Worm (Caenorhabditis elegans) whole organism, L2 larva: ENCODE results near the gene ttr-17.

ENCODE experiments used
- C34F6.9 ChIP-seq: fragments of 150-350 bp; optimal IDR thresholded peaks from 2 replicates; lab custom pipeline; 2014; ENCODE audit warnings: missing biosample characterization, missing genetic modification characterization
- F13H6.1 ChIP-seq: sonication (generic microtip); optimal IDR thresholded peaks from 2 replicates; lab custom pipeline; 2016; ENCODE audit warnings: missing genetic modification characterization, missing compliant biosample characterization
- Y55F3AM.14 ChIP-seq: fragments of 200-800 bp; sonication (Bioruptor generic); optimal IDR thresholded peaks from 2 replicates; lab custom pipeline; 2018; ENCODE audit warnings: mild to moderate bottlenecking, missing genetic modification characterization, missing compliant biosample characterization
- ZK546.5 ChIP-seq: sonication (generic microtip); optimal IDR thresholded peaks from 2 replicates; lab custom pipeline; 2017; ENCODE audit warnings: missing biosample characterization, missing genetic modification characterization
- alr-1 ChIP-seq: fragments of 150-350 bp; optimal IDR thresholded peaks from 2 replicates; lab custom pipeline; 2014; ENCODE audit warnings: missing biosample characterization, missing genetic modification characterization
- ama-1 ChIP-seq: fragments of 150-350 bp; optimal IDR thresholded peaks from 2 replicates; lab custom pipeline; 2018; ENCODE audit warnings: inconsistent platforms
- blmp-1 ChIP-seq: sonication (generic microtip); optimal IDR thresholded peaks from 2 replicates; lab custom pipeline; 2017; ENCODE audit warnings: missing genetic modification characterization, mild to moderate bottlenecking, missing compliant biosample characterization, antibody characterized with exemption, moderate library complexity; ENCODE audit not compliant: insufficient read depth
- ceh-82 ChIP-seq: fragments of 150-350 bp; optimal IDR thresholded peaks from 2 replicates; lab custom pipeline; 2014; ENCODE audit warnings: missing biosample characterization, missing genetic modification characterization
- crh-2 ChIP-seq: sonication (generic microtip); optimal IDR thresholded peaks from 2 replicates; lab custom pipeline; 2017; ENCODE audit warnings: missing biosample characterization, missing genetic modification characterization
- dmd-4 ChIP-seq: sonication (generic microtip); optimal IDR thresholded peaks from 2 replicates; lab custom pipeline; 2017; ENCODE audit warnings: missing biosample characterization, missing genetic modification characterization
- egl-27 ChIP-seq: sonication (generic microtip); optimal IDR thresholded peaks from 3 replicates; lab custom pipeline; 2017; ENCODE audit warnings: missing biosample characterization, missing genetic modification reagents, missing genetic modification characterization
- elt-1 ChIP-seq: fragments of 150-350 bp; optimal IDR thresholded peaks from 2 replicates; lab custom pipeline; 2014; ENCODE audit warnings: missing biosample characterization, missing genetic modification characterization
- elt-3 ChIP-seq: sonication (generic microtip); optimal IDR thresholded peaks from 2 replicates; lab custom pipeline; 2017; ENCODE audit warnings: missing biosample characterization, missing genetic modification characterization
- fos-1 ChIP-seq: fragments of 150-350 bp; optimal IDR thresholded peaks from 2 replicates; lab custom pipeline; 2014; ENCODE audit warnings: missing biosample characterization, missing genetic modification characterization
- gmeb-1 ChIP-seq: fragments of 150-350 bp; optimal IDR thresholded peaks from 2 replicates; lab custom pipeline; 2014; ENCODE audit warnings: missing biosample characterization, missing genetic modification characterization
- lin-13 ChIP-seq: fragments of 150-350 bp; optimal IDR thresholded peaks from 2 replicates; lab custom pipeline; 2014; ENCODE audit warnings: missing biosample characterization, missing genetic modification reagents, missing genetic modification characterization
- lin-39 ChIP-seq: fragments of 150-350 bp; optimal IDR thresholded peaks from 2 replicates; lab custom pipeline; 2014; ENCODE audit warnings: missing biosample characterization, missing genetic modification reagents, missing genetic modification characterization
- lsy-2 ChIP-seq, 2 experiments: fragments of 150-350 bp in 1 of 2; sonication (generic microtip) in 1 of 2; optimal IDR thresholded peaks; 2 replicates each; lab custom pipeline; 2014 to 2017; ENCODE audit warnings: missing biosample characterization in 2 of 2, missing genetic modification characterization in 2 of 2
- mab-5 ChIP-seq: fragments of 150-350 bp; optimal IDR thresholded peaks from 2 replicates; lab custom pipeline; 2014; ENCODE audit warnings: missing biosample characterization, missing genetic modification characterization
- mdl-1 ChIP-seq, 2 experiments: fragments of 150-350 bp in 1 of 2; sonication (generic microtip) in 1 of 2; optimal IDR thresholded peaks; 2 replicates each; lab custom pipeline; 2017; ENCODE audit warnings: missing biosample characterization in 2 of 2, missing genetic modification characterization in 2 of 2
- nhr-10 ChIP-seq: sonication (generic microtip); optimal IDR thresholded peaks from 2 replicates; lab custom pipeline; 2017; ENCODE audit warnings: missing biosample characterization, missing genetic modification characterization
- nhr-11 ChIP-seq: fragments of 150-350 bp; optimal IDR thresholded peaks from 2 replicates; lab custom pipeline; 2014; ENCODE audit warnings: missing biosample characterization, missing genetic modification characterization
- nhr-12 ChIP-seq: fragments of 150-350 bp; optimal IDR thresholded peaks from 2 replicates; lab custom pipeline; 2014; ENCODE audit warnings: missing biosample characterization, missing genetic modification characterization
- nhr-129 ChIP-seq: fragments of 150-350 bp; optimal IDR thresholded peaks from 2 replicates; lab custom pipeline; 2014; ENCODE audit warnings: missing biosample characterization, missing genetic modification characterization
- nhr-21 ChIP-seq: fragments of 150-350 bp; optimal IDR thresholded peaks from 2 replicates; lab custom pipeline; 2014; ENCODE audit warnings: missing biosample characterization, missing genetic modification characterization
- nhr-23 ChIP-seq: fragments of 150-350 bp; optimal IDR thresholded peaks from 2 replicates; lab custom pipeline; 2014; ENCODE audit warnings: missing biosample characterization, missing genetic modification reagents, missing genetic modification characterization
- nhr-237 ChIP-seq: fragments of 150-350 bp; optimal IDR thresholded peaks from 2 replicates; lab custom pipeline; 2014; ENCODE audit warnings: missing biosample characterization, missing genetic modification characterization
- nhr-77 ChIP-seq: fragments of 150-350 bp; optimal IDR thresholded peaks from 2 replicates; lab custom pipeline; 2014; ENCODE audit warnings: missing biosample characterization, missing genetic modification characterization
- sma-3 ChIP-seq: sonication (generic microtip); optimal IDR thresholded peaks from 2 replicates; lab custom pipeline; 2016; ENCODE audit warnings: missing genetic modification reagents, missing genetic modification characterization, missing compliant biosample characterization
- unc-39 ChIP-seq: fragments of 150-350 bp; optimal IDR thresholded peaks from 2 replicates; lab custom pipeline; 2014; ENCODE audit warnings: missing biosample characterization, missing genetic modification characterization
- unc-55 ChIP-seq: fragments of 150-350 bp; sonication (generic microtip); optimal IDR thresholded peaks from 3 replicates; lab custom pipeline; 2014; ENCODE audit warnings: missing biosample characterization, missing genetic modification reagents, missing genetic modification characterization
- unc-62 ChIP-seq: fragments of 150-350 bp; optimal IDR thresholded peaks from 2 replicates; lab custom pipeline; 2014; ENCODE audit warnings: missing biosample characterization, missing genetic modification reagents, missing genetic modification characterization
- zag-1 ChIP-seq: fragments of 150-350 bp; optimal IDR thresholded peaks from 2 replicates; lab custom pipeline; 2014; ENCODE audit warnings: missing biosample characterization, missing genetic modification characterization
- ztf-11 ChIP-seq: sonication (generic microtip); optimal IDR thresholded peaks from 2 replicates; lab custom pipeline; 2017; ENCODE audit warnings: missing biosample characterization, missing genetic modification characterization
- ztf-4 ChIP-seq: fragments of 150-350 bp; optimal IDR thresholded peaks from 2 replicates; lab custom pipeline; 2014; ENCODE audit warnings: missing biosample characterization, missing genetic modification characterization

ttr-17 gene

DNA sequence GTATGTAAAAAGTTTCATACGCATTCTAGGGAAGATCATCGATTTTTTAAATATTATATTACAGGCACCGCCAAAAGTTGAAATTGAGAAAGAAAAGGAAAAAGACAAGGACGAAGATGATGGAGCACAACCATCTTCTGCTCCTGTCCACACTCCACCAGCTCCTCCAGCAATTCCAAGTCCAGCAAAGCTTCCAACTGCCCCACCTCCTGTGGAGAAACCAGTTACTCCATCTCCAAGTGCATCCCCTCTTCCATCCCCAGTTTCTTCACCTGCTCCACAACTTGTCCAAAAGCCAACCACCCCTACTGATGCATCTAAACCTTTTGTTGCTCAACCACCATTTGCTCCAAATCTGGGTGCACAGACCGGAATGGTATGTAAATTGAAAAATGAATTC lies 14.9 kb downstream of the ttr-17 start:
- TF ChIP-seq egl-27 (tag; lab: Kevin White, UChicago): no peak

DNA sequence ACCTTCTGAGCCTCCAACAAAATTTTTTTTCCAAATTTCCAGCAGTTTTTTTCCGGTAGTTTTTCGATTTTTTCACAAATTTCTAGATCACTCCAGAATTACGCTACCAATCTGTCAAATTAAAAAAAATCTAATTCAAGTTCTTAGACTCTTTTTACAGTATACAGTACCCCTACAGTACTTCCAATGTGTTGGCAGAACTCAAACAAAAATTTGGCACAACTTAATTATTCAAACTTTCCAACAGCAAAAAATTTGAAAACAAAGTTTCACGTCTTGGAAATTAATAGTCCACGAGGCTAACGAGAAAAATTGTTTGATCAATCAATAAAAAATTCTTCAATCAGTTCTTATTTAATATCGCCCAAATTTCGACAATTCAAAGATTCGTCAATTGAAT lies 17.0 kb downstream of the ttr-17 start, which contains the start of gene F36H1.3:
Gene F36H1.3 (plus strand): TSS at position 323 of the 400 bp plus-strand sequence.
- TF ChIP-seq crh-2 (tag; lab: Kevin White, UChicago) (no peak), ztf-4 (tag; lab: Kevin White, UChicago) (no peak)

DNA sequence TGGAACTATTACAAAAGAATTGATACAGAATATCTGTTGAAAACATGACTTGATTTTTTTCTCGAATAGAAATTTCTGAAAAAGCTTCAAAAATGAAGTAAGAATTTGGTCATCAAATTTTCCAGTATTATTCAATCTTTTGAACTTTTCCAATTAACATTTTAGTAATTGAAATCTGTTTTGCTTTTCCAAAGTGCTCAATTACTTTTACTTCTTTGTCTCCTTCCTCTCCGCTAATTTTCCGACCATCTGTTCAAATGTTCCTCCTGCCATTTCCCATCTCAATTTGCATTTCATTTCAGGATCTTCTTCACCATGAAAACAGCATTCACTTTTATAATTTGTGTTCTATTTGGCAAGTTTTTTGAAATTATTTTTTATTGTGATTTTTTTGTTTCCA lies 18.0 kb downstream of the ttr-17 start, which contains the start of gene F36H1.11:
Gene F36H1.11 (plus strand): TSS at position 301 of the 400 bp plus-strand sequence.
- TF ChIP-seq nhr-12 (tag; lab: Kevin White, UChicago) (no peak), unc-39 (no peak), crh-2 (tag; lab: Kevin White, UChicago) (no peak), blmp-1 (no peak), ztf-11 (tag; lab: Kevin White, UChicago) (no peak), ceh-82 (tag; lab: Kevin White, UChicago) (no peak), C34F6.9 (tag; lab: Kevin White, UChicago) (no peak), ZK546.5 (tag; lab: Kevin White, UChicago) (no peak), nhr-11 (tag; lab: Kevin White, UChicago) (no peak), elt-3 (no peak), fos-1 (tag; lab: Kevin White, UChicago) (no peak), F13H6.1 (tag; lab: Kevin White, UChicago) (no peak), lsy-2 (tag; optimal IDR thresholded peaks at IDR 0.05; lab: Kevin White, UChicago) (no peak), ama-1 (lab: Kevin White, UChicago) (no peak), zag-1 (tag; lab: Kevin White, UChicago) (no peak), nhr-237 (no peak), dmd-4 (no peak), ztf-4 (tag; lab: Kevin White, UChicago) (no peak)

DNA sequence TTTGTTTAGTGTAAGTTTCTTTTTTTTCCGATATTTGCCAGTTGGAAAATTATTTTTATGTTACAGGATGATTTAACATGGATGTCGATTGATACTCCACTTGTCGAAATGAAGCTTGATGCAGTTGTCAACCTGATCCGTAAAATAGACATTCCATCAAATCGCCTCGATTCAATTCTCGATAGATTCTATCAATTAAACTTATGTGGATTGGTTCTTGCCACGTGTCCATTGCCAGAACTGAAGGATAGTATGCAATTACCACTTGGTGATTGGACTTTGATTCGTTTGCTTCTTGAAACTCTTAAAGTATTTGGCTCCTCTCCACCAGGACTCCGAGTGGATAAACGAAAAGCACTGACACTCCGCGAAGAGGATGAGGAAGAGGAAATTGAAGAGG lies 22.4 kb downstream of the ttr-17 start:
- no peak for TF ChIP-seq mab-5
- TF ChIP-seq elt-1 (tag; lab: Kevin White, UChicago): no peak
- no peak for TF ChIP-seq C34F6.9 (tag; lab: Kevin White, UChicago)
- no peak for TF ChIP-seq fos-1 (tag; lab: Kevin White, UChicago)
- no peak for TF ChIP-seq nhr-129 (tag; lab: Kevin White, UChicago)
- TF ChIP-seq nhr-23 (tag; lab: Kevin White, UChicago): no peak
- TF ChIP-seq sma-3: no peak
- TF ChIP-seq ztf-11 (tag; lab: Kevin White, UChicago): no peak
- no peak for TF ChIP-seq ceh-82 (tag; lab: Kevin White, UChicago)
- no peak for TF ChIP-seq elt-3
- TF ChIP-seq ama-1 (lab: Kevin White, UChicago): no peak
- no peak for TF ChIP-seq lsy-2 (tag; optimal IDR thresholded peaks at IDR 0.05; lab: Kevin White, UChicago)
- no peak for TF ChIP-seq nhr-77 (tag; lab: Kevin White, UChicago)
- TF ChIP-seq mdl-1 (tag; optimal IDR thresholded peaks at IDR 0.05; lab: Kevin White, UChicago): no peak
- TF ChIP-seq lin-13 (GFP tag; lab: Kevin White, UChicago): no peak

DNA sequence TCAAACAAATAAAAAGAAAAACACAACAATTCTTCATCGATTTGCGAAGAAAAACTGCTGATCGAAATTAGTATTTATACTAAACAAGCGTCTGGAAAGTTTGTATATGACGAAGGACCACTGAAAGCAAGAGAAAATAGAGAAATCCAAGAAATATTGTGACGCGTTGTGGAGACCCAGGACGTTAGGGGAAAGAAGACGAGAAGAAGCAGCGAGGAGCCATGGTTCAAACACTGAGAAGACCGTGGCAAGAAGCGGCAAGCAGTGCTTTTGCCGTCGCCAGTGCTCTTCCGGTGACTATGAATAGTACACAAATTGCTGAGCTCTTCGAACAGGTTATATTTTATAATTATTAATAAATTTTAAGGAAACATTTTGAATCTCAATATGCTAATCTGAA lies 28.2 kb downstream of the ttr-17 start:
- TF ChIP-seq nhr-23 (tag; lab: Kevin White, UChicago) (no peak), unc-55 (GFP tag; lab: Kevin White, UChicago) (peak; percentile 64), C34F6.9 (tag; lab: Kevin White, UChicago) (peak; percentile 53), lin-39 (no peak), crh-2 (tag; lab: Kevin White, UChicago) (no peak), nhr-21 (tag; lab: Kevin White, UChicago) (no peak), nhr-11 (tag; lab: Kevin White, UChicago) (no peak)

DNA sequence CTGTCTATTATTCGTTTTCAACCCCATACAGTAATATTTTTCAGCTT lies 28.4 kb downstream of the ttr-17 start, which contains the start of gene kdin-1:
Gene kdin-1 (plus strand): TSS at position 38 of the 47 bp plus-strand sequence.
- TF ChIP-seq nhr-10 (tag; lab: Kevin White, UChicago) (no peak), Y55F3AM.14 (GFP tag; lab: Kevin White, UChicago) (no peak), mdl-1 (tag; optimal IDR thresholded peaks at IDR 0.05; lab: Kevin White, UChicago) (no peak), lin-39 (no peak), gmeb-1 (tag; lab: Kevin White, UChicago) (no peak), alr-1 (no peak), unc-62 (GFP tag; lab: Kevin White, UChicago) (no peak)
